Worm (Caenorhabditis elegans) whole organism, L1 larva: Measurements from ENCODE around the gene srbc-3.

Experiments
- C34B4.2 ChIP-seq: sonication (generic microtip); optimal IDR thresholded peaks from 2 replicates; lab custom pipeline; 2017; ENCODE audit warnings: mild to moderate bottlenecking, missing genetic modification characterization, missing compliant biosample characterization
- Y116A8C.19 ChIP-seq: sonication (generic microtip); optimal IDR thresholded peaks from 2 replicates; lab custom pipeline; 2016; ENCODE audit warnings: missing compliant biosample characterization, missing genetic modification characterization, borderline replicate concordance
- aha-1 ChIP-seq: fragments of 150-350 bp; optimal IDR thresholded peaks from 2 replicates; lab custom pipeline; 2014; ENCODE audit warnings: missing biosample characterization, missing genetic modification characterization
- alr-1 ChIP-seq: fragments of 200-800 bp; sonication (Bioruptor generic); optimal IDR thresholded peaks from 2 replicates; lab custom pipeline; 2018; ENCODE audit warnings: borderline replicate concordance, mild to moderate bottlenecking, missing genetic modification characterization, missing compliant biosample characterization
- ama-1 ChIP-seq: fragments of 150-350 bp; optimal IDR thresholded peaks from 2 replicates; lab custom pipeline; 2014
- ceh-8 ChIP-seq: fragments of 200-800 bp; sonication (Bioruptor generic); optimal IDR thresholded peaks from 2 replicates; lab custom pipeline; 2018; ENCODE audit warnings: mild to moderate bottlenecking, missing genetic modification characterization, moderate library complexity, missing compliant biosample characterization
- ceh-88 ChIP-seq: fragments of 200-800 bp; sonication (Bioruptor generic); IDR thresholded peaks from 2 replicates; pipeline ENCODE4 v1.3.6; 2022; ENCODE audit warnings: missing genetic modification characterization, missing compliant biosample characterization
- ceh-90 ChIP-seq: sonication (generic microtip); optimal IDR thresholded peaks from 2 replicates; lab custom pipeline; 2016; ENCODE audit warnings: missing genetic modification characterization, missing compliant biosample characterization
- dpl-1 ChIP-seq, 3 experiments: fragments of 150-350 bp in 2 of 3; sonication (generic microtip) in 1 of 3; optimal IDR thresholded peaks; 2 replicates each; lab custom pipeline; 2014 to 2017; ENCODE audit warnings: missing biosample characterization in 3 of 3, missing genetic modification characterization in 3 of 3, missing genetic modification reagents in 3 of 3
- elt-3 ChIP-seq, 6 experiments: fragments of 150-350 bp in 1 of 6; sonication (generic microtip); optimal IDR thresholded peaks; 2 replicates each; lab custom pipeline; 2017 to 2018; ENCODE audit warnings: missing biosample characterization in 6 of 6, missing genetic modification characterization in 6 of 6, inconsistent platforms in 1 of 6
- ets-5 ChIP-seq: fragments of 200-800 bp; sonication (Bioruptor generic); IDR thresholded peaks from 2 replicates; pipeline ENCODE4 v1.3.6; 2022; ENCODE audit warnings: missing genetic modification characterization, missing compliant biosample characterization
- fkh-10 ChIP-seq: sonication (generic microtip); optimal IDR thresholded peaks from 2 replicates; lab custom pipeline; 2017; ENCODE audit warnings: missing biosample characterization, missing genetic modification reagents, missing genetic modification characterization
- fos-1 ChIP-seq: fragments of 150-350 bp; optimal IDR thresholded peaks from 2 replicates; lab custom pipeline; 2014; ENCODE audit warnings: missing biosample characterization, missing genetic modification characterization
- hlh-17 ChIP-seq: fragments of 200-800 bp; sonication (Bioruptor generic); optimal IDR thresholded peaks from 2 replicates; lab custom pipeline; 2018; ENCODE audit warnings: missing genetic modification characterization, mild to moderate bottlenecking, missing compliant biosample characterization, moderate library complexity, borderline replicate concordance
- hlh-4 ChIP-seq: sonication (generic microtip); optimal IDR thresholded peaks from 2 replicates; lab custom pipeline; 2016; ENCODE audit warnings: mild to moderate bottlenecking, missing genetic modification characterization, missing compliant biosample characterization
- irx-1 ChIP-seq: sonication (generic microtip); optimal IDR thresholded peaks from 2 replicates; lab custom pipeline; 2016; ENCODE audit warnings: missing genetic modification characterization, missing compliant biosample characterization
- isw-1 ChIP-seq: fragments of 200-800 bp; sonication (Bioruptor generic); IDR thresholded peaks from 2 replicates; pipeline ENCODE4 v1.3.6; 2022; ENCODE audit warnings: missing genetic modification characterization, missing compliant biosample characterization
- lin-39 ChIP-seq: fragments of 150-350 bp; optimal IDR thresholded peaks from 2 replicates; lab custom pipeline; 2014; ENCODE audit warnings: missing biosample characterization, missing genetic modification reagents, missing genetic modification characterization
- lir-3 ChIP-seq: sonication (generic microtip); optimal IDR thresholded peaks from 2 replicates; lab custom pipeline; 2016; ENCODE audit warnings: mild to moderate bottlenecking, missing genetic modification characterization, moderate library complexity, missing compliant biosample characterization; ENCODE audit not compliant: poor library complexity
- lsy-2 ChIP-seq, 2 experiments: fragments of 150-350 bp; optimal IDR thresholded peaks; 2 replicates each; lab custom pipeline; 2014; ENCODE audit warnings: missing biosample characterization in 2 of 2, missing genetic modification characterization in 2 of 2
- mef-2 ChIP-seq: fragments of 150-350 bp; optimal IDR thresholded peaks from 2 replicates; lab custom pipeline; 2014; ENCODE audit warnings: missing biosample characterization, missing genetic modification characterization
- nhr-11 ChIP-seq: fragments of 150-350 bp; optimal IDR thresholded peaks from 2 replicates; lab custom pipeline; 2014; ENCODE audit warnings: missing biosample characterization, missing genetic modification characterization
- nhr-12 ChIP-seq: sonication (generic microtip); optimal IDR thresholded peaks from 2 replicates; lab custom pipeline; 2017; ENCODE audit warnings: missing biosample characterization, missing genetic modification characterization
- nhr-237 ChIP-seq: fragments of 150-350 bp; optimal IDR thresholded peaks from 2 replicates; lab custom pipeline; 2014; ENCODE audit warnings: missing biosample characterization, missing genetic modification characterization
- nhr-28 ChIP-seq: fragments of 150-350 bp; optimal IDR thresholded peaks from 2 replicates; lab custom pipeline; 2014; ENCODE audit warnings: missing biosample characterization, missing genetic modification characterization
- nhr-47 ChIP-seq: sonication (generic microtip); optimal IDR thresholded peaks from 2 replicates; lab custom pipeline; 2016; ENCODE audit warnings: mild to moderate bottlenecking, missing genetic modification characterization, moderate library complexity, missing compliant biosample characterization
- nhr-76 ChIP-seq: sonication (generic microtip); optimal IDR thresholded peaks from 2 replicates; lab custom pipeline; 2017; ENCODE audit warnings: missing biosample characterization, missing genetic modification characterization
- nhr-77 ChIP-seq: fragments of 150-350 bp; optimal IDR thresholded peaks from 2 replicates; lab custom pipeline; 2014; ENCODE audit warnings: missing biosample characterization, missing genetic modification characterization
- nhr-84 ChIP-seq: sonication (generic microtip); optimal IDR thresholded peaks from 2 replicates; lab custom pipeline; 2017; ENCODE audit warnings: missing biosample characterization, missing genetic modification characterization
- nhr-85 ChIP-seq: sonication (generic microtip); peaks from one replicate; lab custom pipeline; 2016; ENCODE audit warnings: missing genetic modification characterization, inconsistent platforms, missing compliant biosample characterization
- pax-3 ChIP-seq: fragments of 200-800 bp; sonication (Bioruptor generic); optimal IDR thresholded peaks from 2 replicates; lab custom pipeline; 2018; ENCODE audit warnings: mild to moderate bottlenecking, missing genetic modification characterization, moderate library complexity, missing compliant biosample characterization
- snpc-4 ChIP-seq: fragments of 150-350 bp; optimal IDR thresholded peaks from 2 replicates; lab custom pipeline; 2014; ENCODE audit warnings: missing biosample characterization, missing genetic modification characterization
- snu-23 ChIP-seq: sonication (generic microtip); optimal IDR thresholded peaks from 2 replicates; lab custom pipeline; 2016; ENCODE audit warnings: missing genetic modification characterization, missing compliant biosample characterization
- tbx-2 ChIP-seq: sonication (generic microtip); optimal IDR thresholded peaks from 2 replicates; lab custom pipeline; 2016; ENCODE audit warnings: missing genetic modification characterization, missing compliant biosample characterization
- tlp-1 ChIP-seq: fragments of 150-350 bp; optimal IDR thresholded peaks from 2 replicates; lab custom pipeline; 2014; ENCODE audit warnings: missing biosample characterization, missing genetic modification characterization
- unc-30 ChIP-seq: sonication (generic microtip); optimal IDR thresholded peaks from 2 replicates; lab custom pipeline; 2017; ENCODE audit warnings: missing biosample characterization, missing genetic modification characterization
- unc-86 ChIP-seq: sonication (generic microtip); optimal IDR thresholded peaks from 2 replicates; lab custom pipeline; 2016; ENCODE audit warnings: missing genetic modification characterization, missing compliant biosample characterization
- vab-15 ChIP-seq: sonication (generic microtip); optimal IDR thresholded peaks from 2 replicates; lab custom pipeline; 2017; ENCODE audit warnings: missing genotype, mild to moderate bottlenecking, missing genetic modification characterization, missing compliant biosample characterization
- ztf-11 ChIP-seq, 2 experiments: sonication (generic microtip); optimal IDR thresholded peaks; 2 replicates each; lab custom pipeline; 2016 to 2017; ENCODE audit warnings: missing genetic modification characterization in 2 of 2, missing biosample characterization in 1 of 2, missing compliant biosample characterization in 1 of 2

srbc-3 gene

ce11 chrV:3324178-3324577 lies 15.9 kb downstream of the srbc-3 start, which contains the start of gene C17B7.8:
Gene C17B7.8 (minus strand): TSS chrV:3324278.
- TF ChIP-seq nhr-77 (no peak), nhr-237 (tag; lab: Kevin White, UChicago) (no peak), unc-30 (tag; lab: Kevin White, UChicago) (no peak), lsy-2 (tag; optimal IDR thresholded peaks at IDR 0.05; lab: Kevin White, UChicago) (no peak), nhr-85 (no peak), lin-39 (tag; lab: Kevin White, UChicago) (no peak), alr-1 (tag; lab: Kevin White, UChicago) (no peak), fos-1 (tag; lab: Kevin White, UChicago) (no peak), nhr-47 (tag; lab: Kevin White, UChicago) (no peak)

ce11 chrV:3332023-3332422 lies 23.8 kb downstream of the srbc-3 start, which contains the start of gene C17B7.9:
Gene C17B7.9 (minus strand): TSS chrV:3332123.
- TF ChIP-seq ceh-8 (no peak), tbx-2 (tag; lab: Kevin White, UChicago) (no peak), alr-1 (tag; lab: Kevin White, UChicago) (no peak), nhr-28 (tag; lab: Kevin White, UChicago) (no peak), vab-15 (tag; lab: Kevin White, UChicago) (no peak), ama-1 (lab: Kevin White, UChicago) (no peak), fkh-10 (no peak), dpl-1 (GFP tag; optimal IDR thresholded peaks at IDR 0.05; lab: Kevin White, UChicago) (no peak), nhr-12 (no peak), aha-1 (tag; lab: Kevin White, UChicago) (no peak), unc-86 (tag; lab: Kevin White, UChicago) (no peak), hlh-4 (tag; lab: Kevin White, UChicago) (no peak), ceh-88 (GFP tag; lab: Robert Waterston, UW) (no peak), nhr-84 (tag; lab: Kevin White, UChicago) (no peak)

- no peak for TF ChIP-seq tlp-1 (tag; lab: Kevin White, UChicago)
- TF ChIP-seq mef-2 = no peak
- no peak for TF ChIP-seq elt-3 (tag; optimal IDR thresholded peaks at IDR 0.05; lab: Kevin White, UChicago)
- TF ChIP-seq irx-1 = no peak
- no peak for TF ChIP-seq ets-5 (GFP tag; lab: Robert Waterston, UW)
- TF ChIP-seq fos-1 (tag; lab: Kevin White, UChicago) = no peak
- no peak for TF ChIP-seq snpc-4 (tag; lab: Kevin White, UChicago)
- TF ChIP-seq snu-23 (GFP tag; lab: Kevin White, UChicago) = no peak
- no peak for TF ChIP-seq C34B4.2 (tag; lab: Kevin White, UChicago)
Observed at ce11 chrV:3333334-3333733, 25.1 kb downstream of the srbc-3 start, which contains the start of gene C17B7.5. Gene C17B7.5 (plus strand): TSS chrV:3333634.

ce11 chrV:3339009-3339408 lies 30.7 kb downstream of the srbc-3 start, which contains the start of gene C17B7.4:
Gene C17B7.4 (plus strand): TSS chrV:3339309.
- TF ChIP-seq ceh-90 (tag; lab: Kevin White, UChicago) (no peak), ama-1 (lab: Kevin White, UChicago) (no peak), isw-1 (no peak), Y116A8C.19 (tag; lab: Kevin White, UChicago) (no peak), nhr-76 (tag; lab: Kevin White, UChicago) (no peak), nhr-28 (tag; lab: Kevin White, UChicago) (no peak), lir-3 (tag; lab: Kevin White, UChicago) (no peak), fkh-10 (no peak), nhr-11 (no peak), hlh-17 (no peak), pax-3 (tag; lab: Kevin White, UChicago) (no peak), ztf-11 (tag; optimal IDR thresholded peaks at IDR 0.05; lab: Kevin White, UChicago) (no peak), nhr-12 (no peak), alr-1 (tag; lab: Kevin White, UChicago) (no peak)
